Worm (Caenorhabditis elegans) whole organism, midembryonic: ENCODE data around the gene amt-4.

Experiments
- T22C8.4 ChIP-seq: fragments of 200-800 bp; sonication (Bioruptor generic); IDR thresholded peaks from 2 replicates; pipeline ENCODE4 v1.3.6; 2022; ENCODE audit warnings: missing genetic modification characterization, missing compliant biosample characterization
- cog-1 ChIP-seq: sonication (generic microtip); optimal IDR thresholded peaks from 2 replicates; lab custom pipeline; 2016; ENCODE audit warnings: missing genetic modification characterization, missing compliant biosample characterization
- flt-1 ChIP-seq: fragments of 200-800 bp; sonication (Bioruptor generic); IDR thresholded peaks from 2 replicates; pipeline ENCODE4 v1.3.6; 2022; ENCODE audit warnings: missing genetic modification characterization, missing compliant biosample characterization
- klf-2 ChIP-seq: fragments of 200-800 bp; sonication (Bioruptor generic); conservative IDR thresholded peaks from 2 replicates; pipeline ENCODE4 v1.3.6; 2022; ENCODE audit warnings: missing genetic modification reagents, missing genetic modification characterization, missing compliant biosample characterization
- med-1 ChIP-seq: sonication (generic microtip); optimal IDR thresholded peaks from 2 replicates; lab custom pipeline; 2017; ENCODE audit warnings: missing genetic modification characterization, mild to moderate bottlenecking, missing compliant biosample characterization, antibody characterized with exemption, missing genetic modification reagents; ENCODE audit not compliant: insufficient read depth
- ref-1 ChIP-seq: fragments of 200-800 bp; sonication (Bioruptor generic); conservative IDR thresholded peaks from 2 replicates; pipeline ENCODE4 v1.3.6; 2022; ENCODE audit warnings: missing genetic modification reagents, missing genetic modification characterization, missing compliant biosample characterization
- tab-1 ChIP-seq: fragments of 200-800 bp; sonication (Bioruptor generic); IDR thresholded peaks from 2 replicates; pipeline ENCODE4 v1.3.6; 2022; ENCODE audit warnings: missing genetic modification characterization, missing compliant biosample characterization
- ztf-23 ChIP-seq: fragments of 200-800 bp; sonication (Bioruptor generic); IDR thresholded peaks from 2 replicates; pipeline ENCODE4 v1.3.6; 2022; ENCODE audit warnings: missing genetic modification reagents, missing genetic modification characterization, missing compliant biosample characterization
- ztf-29 ChIP-seq: fragments of 200-800 bp; sonication (Bioruptor generic); IDR thresholded peaks from 2 replicates; pipeline ENCODE4 v1.3.6; 2022; ENCODE audit warnings: missing genetic modification reagents, missing genetic modification characterization, missing compliant biosample characterization

Gene amt-4

DNA sequence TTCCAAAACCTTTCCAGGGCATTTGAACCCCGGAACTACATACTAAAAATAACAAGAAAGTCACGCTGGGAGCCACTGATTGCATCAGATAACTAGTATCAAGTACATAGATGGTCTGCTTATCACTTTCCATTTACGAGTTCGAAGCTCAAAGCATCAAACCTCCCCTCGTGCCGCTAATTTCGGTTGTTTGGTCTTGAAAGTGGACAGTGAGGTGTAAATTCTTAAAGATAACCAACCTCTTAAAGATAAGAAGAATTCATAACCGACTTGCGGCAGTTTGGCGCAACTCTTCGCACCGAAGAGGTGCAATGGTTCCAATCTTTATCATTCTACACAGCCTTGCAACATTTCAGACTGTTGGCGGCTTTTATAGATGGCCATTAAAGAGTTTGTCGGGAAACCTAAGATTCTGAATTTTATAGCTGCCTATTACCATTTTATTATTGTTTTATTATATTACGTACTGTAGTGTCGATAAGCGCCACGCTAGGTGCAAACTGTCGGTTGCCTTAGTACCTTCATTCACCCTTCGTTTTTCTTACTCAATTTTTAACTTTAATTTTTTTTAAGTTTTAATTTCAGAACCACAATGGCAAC is at the start of gene amt-4:
Gene amt-4 (plus strand): TSS at position 586 of the 600 bp plus-strand sequence.
- TF ChIP-seq ztf-23 (GFP tag; lab: Robert Waterston, UW) (no peak), T22C8.4 (GFP tag; lab: Robert Waterston, UW) (no peak), tab-1 (GFP tag; lab: Robert Waterston, UW) (no peak), ztf-29 (no peak), med-1 (GFP tag; lab: Kevin White, UChicago) (no peak), flt-1 (no peak), klf-2 (no peak), cog-1 (no peak), ref-1 (GFP tag; lab: Robert Waterston, UW) (no peak)

DNA sequence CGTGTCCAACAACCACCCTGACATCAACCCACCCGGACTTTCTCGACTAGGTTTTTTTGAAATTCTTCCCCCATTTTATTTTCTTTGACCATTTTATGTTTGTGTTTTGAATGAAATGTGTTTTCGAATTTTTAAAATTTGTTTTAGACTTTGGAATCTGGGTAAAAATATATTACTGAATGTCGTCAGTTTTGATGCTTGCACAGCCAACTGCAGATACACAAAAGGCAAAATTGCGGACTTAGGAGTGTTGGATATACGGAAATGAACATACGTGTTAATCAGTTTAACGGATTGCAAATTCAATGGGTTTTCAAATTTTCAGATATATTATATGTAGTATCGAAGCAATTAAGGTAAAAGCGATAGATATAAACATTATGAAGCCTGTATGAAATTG is 48.3 kb upstream of the amt-4 start:
- no peak for TF ChIP-seq cog-1
- no peak for TF ChIP-seq tab-1 (GFP tag; lab: Robert Waterston, UW)
- no peak for TF ChIP-seq med-1 (GFP tag; lab: Kevin White, UChicago)
- no peak for TF ChIP-seq ref-1 (GFP tag; lab: Robert Waterston, UW)
- no peak for TF ChIP-seq klf-2
- no peak for TF ChIP-seq T22C8.4 (GFP tag; lab: Robert Waterston, UW)

DNA sequence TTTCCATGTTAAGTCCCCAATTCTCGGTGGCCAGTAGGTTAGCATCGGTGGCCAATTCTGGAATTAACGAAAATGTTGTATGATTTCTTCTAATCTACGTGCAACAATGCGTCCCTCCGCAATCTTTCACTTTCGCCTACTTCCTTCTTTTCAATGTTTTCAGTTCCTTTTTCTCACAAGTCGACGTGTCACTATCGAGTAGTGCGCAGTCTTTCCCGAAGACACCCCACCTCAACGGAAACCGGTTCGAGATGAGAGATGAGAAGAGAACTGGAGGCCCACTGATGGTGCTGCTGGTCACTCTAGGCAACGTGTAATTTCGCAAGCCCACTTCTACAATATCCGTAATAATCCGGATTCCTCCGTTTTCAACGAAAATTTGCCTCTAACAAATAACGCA is 45.1 kb upstream of the amt-4 start:
- TF ChIP-seq T22C8.4 (GFP tag; lab: Robert Waterston, UW) = no peak
- no peak for TF ChIP-seq ref-1 (GFP tag; lab: Robert Waterston, UW)
- TF ChIP-seq ztf-23 (GFP tag; lab: Robert Waterston, UW) = 0 out of 2 replicates have a peak, but pooled peaks have one; percentile 11
- no peak for TF ChIP-seq klf-2
- no peak for TF ChIP-seq med-1 (GFP tag; lab: Kevin White, UChicago)

DNA sequence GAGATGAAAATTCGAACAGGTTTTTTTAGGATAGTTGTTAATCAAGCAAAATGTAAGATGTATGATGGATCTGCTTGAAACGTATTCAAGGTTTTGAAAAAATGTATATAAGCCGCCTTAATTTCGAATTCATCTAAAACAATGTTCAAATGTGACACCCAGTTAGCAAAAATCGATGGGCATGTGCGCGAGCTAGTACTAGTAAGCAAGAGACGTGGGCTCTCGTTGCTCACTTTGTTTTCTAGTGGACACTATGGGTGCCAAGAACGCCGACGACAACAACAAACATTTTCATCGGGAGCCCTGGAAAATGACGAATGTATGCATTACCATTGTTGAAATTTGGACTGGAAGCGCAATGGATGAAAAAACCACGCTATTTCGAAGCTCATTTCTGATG is 43.9 kb upstream of the amt-4 start:
- TF ChIP-seq ztf-23 (GFP tag; lab: Robert Waterston, UW) (no peak), T22C8.4 (GFP tag; lab: Robert Waterston, UW) (no peak), med-1 (GFP tag; lab: Kevin White, UChicago) (no peak), ref-1 (GFP tag; lab: Robert Waterston, UW) (no peak), klf-2 (no peak), ztf-29 (no peak), tab-1 (GFP tag; lab: Robert Waterston, UW) (no peak), flt-1 (no peak), cog-1 (no peak)

DNA sequence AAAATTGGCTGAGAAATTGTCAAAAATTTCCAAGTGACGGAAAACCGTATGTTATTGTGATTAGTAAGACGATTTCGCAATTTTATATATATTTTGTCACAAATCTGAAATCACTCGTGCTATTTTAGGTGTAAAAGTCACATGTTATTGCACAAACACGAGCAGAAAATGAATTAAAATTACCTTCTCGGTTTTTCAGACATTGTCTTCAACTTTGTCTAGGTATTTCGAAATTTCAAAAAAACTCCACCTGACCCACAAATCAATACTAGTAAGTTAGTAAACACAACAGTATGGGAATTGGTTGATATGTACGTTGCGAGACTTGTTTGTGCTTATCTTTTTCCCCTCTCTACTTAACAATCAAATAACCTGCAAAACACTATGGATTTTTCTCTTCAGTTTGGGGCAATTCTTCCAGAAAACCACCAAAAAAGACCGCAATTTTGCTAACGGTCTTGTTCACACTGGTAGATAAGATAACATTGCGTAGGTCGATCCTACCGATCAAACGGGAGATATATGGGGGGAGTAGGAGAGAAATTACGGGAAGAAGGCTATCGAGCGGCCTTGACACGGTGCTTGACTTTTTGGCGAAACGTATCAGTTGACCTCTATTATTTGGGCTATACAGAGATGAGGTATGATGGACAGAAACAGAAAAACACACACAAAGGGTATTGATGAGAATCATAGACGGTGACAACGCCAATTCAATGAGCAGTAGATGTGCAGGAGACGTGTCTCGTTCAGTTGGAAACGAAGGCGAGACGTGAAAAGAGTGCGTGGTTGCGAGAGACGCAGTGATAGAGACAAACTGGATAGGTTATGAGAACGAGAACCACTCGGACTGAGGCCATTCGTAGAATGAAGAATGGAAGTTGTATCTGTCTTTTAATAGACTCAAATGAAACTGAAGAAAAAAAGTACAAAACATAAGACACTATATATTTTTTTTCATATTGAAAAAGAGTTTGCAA is 43.0 kb upstream of the amt-4 start, which contains the start of gene C07A12.7:
Gene C07A12.7 (minus strand): TSS at position 308 of the 980 bp plus-strand sequence.
- TF ChIP-seq klf-2 (no peak), T22C8.4 (GFP tag; lab: Robert Waterston, UW) (no peak), flt-1 (0 out of 2 replicates have a peak, but pooled peaks have one; percentile 21), ztf-29 (0 out of 2 replicates have a peak, but pooled peaks have one; percentile 17), cog-1 (peak; percentile 9)

DNA sequence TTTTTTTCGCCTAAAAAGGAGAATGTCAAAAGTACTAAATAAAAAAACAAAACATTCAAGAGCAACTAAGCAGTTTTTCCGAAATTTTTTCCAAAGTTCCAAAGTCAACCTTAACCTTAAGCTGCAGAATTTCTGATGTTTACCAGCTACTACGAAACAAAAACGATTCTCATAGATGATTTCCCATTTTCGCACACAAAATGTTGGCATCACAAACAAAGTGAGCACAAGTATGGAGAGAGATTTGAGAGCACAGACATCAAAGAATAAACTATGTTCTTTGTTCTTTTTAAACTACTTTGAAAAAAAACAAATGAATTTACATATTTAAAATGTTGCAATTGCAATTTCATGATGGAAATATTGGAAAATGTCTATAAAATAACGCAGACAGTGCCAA is 41.8 kb upstream of the amt-4 start:
- TF ChIP-seq ztf-29 = no peak
- TF ChIP-seq klf-2 = no peak
- TF ChIP-seq flt-1 = no peak
- TF ChIP-seq ref-1 (GFP tag; lab: Robert Waterston, UW) = no peak
- no peak for TF ChIP-seq T22C8.4 (GFP tag; lab: Robert Waterston, UW)
- TF ChIP-seq med-1 (GFP tag; lab: Kevin White, UChicago) = no peak
- TF ChIP-seq tab-1 (GFP tag; lab: Robert Waterston, UW) = no peak
- TF ChIP-seq ztf-23 (GFP tag; lab: Robert Waterston, UW) = no peak
- no peak for TF ChIP-seq cog-1

DNA sequence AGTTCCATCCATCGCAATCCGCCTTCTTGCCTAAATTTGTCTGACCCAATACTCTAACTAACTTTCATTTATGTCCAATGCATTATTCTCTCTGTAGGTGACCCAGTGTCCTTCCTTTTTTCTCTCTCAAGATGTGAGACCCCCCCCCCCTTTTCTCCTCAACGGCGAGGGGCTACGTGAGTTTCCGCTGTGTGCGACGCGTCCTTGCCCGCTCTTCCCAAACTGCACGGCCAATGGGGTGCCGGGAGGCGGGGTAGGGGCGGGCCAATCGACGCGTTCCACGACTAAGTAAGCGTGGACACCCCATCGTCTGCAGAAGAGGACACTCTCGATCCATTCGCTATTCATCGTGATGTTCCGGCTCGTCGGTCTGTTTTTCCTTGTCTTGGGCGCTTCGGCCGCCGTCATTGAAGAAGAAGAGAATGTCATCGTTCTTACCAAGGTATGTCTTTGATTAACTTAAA is 41.2 kb upstream of the amt-4 start, which contains the start of gene pdi-2:
Gene pdi-2 (plus strand): TSS at position 269 of the 464 bp plus-strand sequence.
- TF ChIP-seq ztf-29 (no peak), ref-1 (GFP tag; lab: Robert Waterston, UW) (no peak), cog-1 (peak; percentile 83), flt-1 (peak; percentile 88), tab-1 (GFP tag; lab: Robert Waterston, UW) (peak; percentile 65; the same call in 1 of the 2 replicates), klf-2 (peak; percentile 71), ztf-23 (GFP tag; lab: Robert Waterston, UW) (peak; percentile 76)

DNA sequence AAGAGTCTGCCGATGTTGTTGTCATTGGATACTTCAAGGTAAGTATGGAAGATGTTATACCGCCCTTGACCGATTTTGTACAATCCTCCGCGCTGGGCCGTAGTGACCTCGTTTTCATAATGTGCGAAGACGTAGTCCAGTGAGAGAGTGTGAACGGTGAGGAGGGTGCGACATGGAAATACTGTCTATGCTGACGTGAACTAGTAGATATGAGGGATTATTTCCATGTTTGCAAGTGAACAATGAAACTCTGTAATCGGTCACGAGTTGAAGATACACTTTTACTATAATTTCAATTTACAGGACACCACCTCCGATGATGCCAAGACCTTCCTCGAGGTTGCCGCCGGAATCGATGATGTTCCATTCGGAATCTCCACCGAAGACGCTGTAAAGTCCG is 40.3 kb upstream of the amt-4 start:
- no peak for TF ChIP-seq med-1 (GFP tag; lab: Kevin White, UChicago)
- TF ChIP-seq flt-1 = 0 out of 2 replicates have a peak, but pooled peaks have one; percentile 49
- TF ChIP-seq T22C8.4 (GFP tag; lab: Robert Waterston, UW) = no peak

DNA sequence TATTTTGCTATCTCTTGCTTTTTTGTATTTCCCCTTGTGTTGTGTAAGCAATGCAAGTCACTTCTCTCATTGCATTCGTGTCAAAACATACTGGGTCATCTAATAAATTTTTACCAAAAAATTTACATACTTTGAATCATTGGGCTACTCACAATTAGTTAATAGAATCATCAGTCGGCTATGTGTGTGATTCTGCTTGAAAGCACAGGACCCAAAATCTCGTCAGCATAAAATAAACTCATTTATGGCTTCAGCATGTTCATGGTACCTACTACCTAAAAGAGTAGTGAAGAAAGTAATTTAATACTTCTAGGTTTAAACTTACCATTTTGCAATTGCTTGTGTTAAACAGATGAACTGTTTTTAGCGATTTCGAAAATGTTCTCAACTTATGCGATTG is 38.7 kb upstream of the amt-4 start:
- TF ChIP-seq cog-1 = no peak
- TF ChIP-seq med-1 (GFP tag; lab: Kevin White, UChicago) = no peak
- no peak for TF ChIP-seq klf-2
- no peak for TF ChIP-seq ztf-29
- no peak for TF ChIP-seq ztf-23 (GFP tag; lab: Robert Waterston, UW)
- TF ChIP-seq tab-1 (GFP tag; lab: Robert Waterston, UW) = no peak
- TF ChIP-seq T22C8.4 (GFP tag; lab: Robert Waterston, UW) = no peak
- TF ChIP-seq flt-1 = no peak
- TF ChIP-seq ref-1 (GFP tag; lab: Robert Waterston, UW) = no peak
